Worm (Caenorhabditis elegans): ENCODE data around the gene str-256.
A peak's percentile ranks its signal among the peaks of the same experiment; 100 is the strongest.

The str-256 gene

ce11 chrV:459464-459863, 41.7 kb downstream of the str-256 start, which contains the start of gene nhr-203:
TSS of gene nhr-203 (plus strand) at chrV:459795.
- TF ChIP-seq nhr-20 (tag; optimal IDR thresholded peaks at IDR 0.05): peak; percentile 48
- no peak for TF ChIP-seq fkh-8 (tag; optimal IDR thresholded peaks at IDR 0.05)
- no peak for TF ChIP-seq lir-3 (tag; optimal IDR thresholded peaks at IDR 0.05; ENCODE audit: poor library complexity)
- TF ChIP-seq nhr-90 (tag; optimal IDR thresholded peaks at IDR 0.05; ENCODE audit: poor library complexity): peak; percentile 4
- TF ChIP-seq lin-35 (GFP tag; optimal IDR thresholded peaks at IDR 0.05): peak in 1 of 2 experiments; percentile 39
- TF ChIP-seq lsy-2 (tag; optimal IDR thresholded peaks at IDR 0.05): no peak
- no peak for TF ChIP-seq mab-9 (GFP tag; IDR thresholded peaks at IDR 0.05)
- peak; percentile 43 for TF ChIP-seq nhr-71 (tag; optimal IDR thresholded peaks at IDR 0.05)
- peak; percentile 83 for TF ChIP-seq elt-2 (tag; optimal IDR thresholded peaks at IDR 0.05)

- TF ChIP-seq efl-3 (GFP tag; optimal IDR thresholded peaks at IDR 0.05) (no peak), ceh-63 (GFP tag; optimal IDR thresholded peaks at IDR 0.05) (no peak), irx-1 (tag; optimal IDR thresholded peaks at IDR 0.05) (no peak), lin-14 (GFP tag; optimal IDR thresholded peaks at IDR 0.05) (no peak), ceh-90 (tag; optimal IDR thresholded peaks at IDR 0.05) (no peak), unc-130 (tag; optimal IDR thresholded peaks at IDR 0.05) (no peak), Y116A8C.19 (tag; optimal IDR thresholded peaks at IDR 0.05; ENCODE audit: borderline replicate concordance) (no peak), ama-1 (optimal IDR thresholded peaks at IDR 0.05) (no peak), hpl-2 (GFP tag; optimal IDR thresholded peaks at IDR 0.05) (no peak), zag-1 (tag; optimal IDR thresholded peaks at IDR 0.05) (no peak), swsn-7 (tag; optimal IDR thresholded peaks at IDR 0.05) (no peak), ztf-4 (tag; optimal IDR thresholded peaks at IDR 0.05) (no peak), ceh-8 (GFP tag; optimal IDR thresholded peaks at IDR 0.05) (no peak), fos-1 (tag; optimal IDR thresholded peaks at IDR 0.05) (no peak)
Measured at ce11 chrV:457839-458238, 43.3 kb downstream of the str-256 start.

ce11 chrV:453569-453968, 47.6 kb downstream of the str-256 start, which contains the start of gene nhr-98:
TSS of gene nhr-98 (plus strand) at chrV:453869.
- TF ChIP-seq snpc-4 (tag; optimal IDR thresholded peaks at IDR 0.05) (no peak), nhr-28 (tag; optimal IDR thresholded peaks at IDR 0.05) (no peak), tbx-2 (tag; optimal IDR thresholded peaks at IDR 0.05) (no peak), fkh-8 (tag; optimal IDR thresholded peaks at IDR 0.05) (no peak), nhr-77 (tag; optimal IDR thresholded peaks at IDR 0.05) (no peak), elt-2 (tag; optimal IDR thresholded peaks at IDR 0.05) (no peak), unc-130 (tag; optimal IDR thresholded peaks at IDR 0.05) (no peak), zip-4 (GFP tag; optimal IDR thresholded peaks at IDR 0.05) (no peak), nhr-11 (tag; optimal IDR thresholded peaks at IDR 0.05) (no peak), jun-1 (tag; optimal IDR thresholded peaks at IDR 0.05) (no peak), ceh-88 (GFP tag; IDR thresholded peaks at IDR 0.05) (no peak), zag-1 (tag; optimal IDR thresholded peaks at IDR 0.05) (no peak), ztf-11 (tag; optimal IDR thresholded peaks at IDR 0.05) (no peak)

ce11 chrV:450757-451501, 50.2 kb downstream of the str-256 start, which contains the start of gene nhr-123:
TSS of gene nhr-123 (plus strand) at chrV:451451.
- TF ChIP-seq Y116A8C.19 (tag; optimal IDR thresholded peaks at IDR 0.05; ENCODE audit: borderline replicate concordance): no peak
- TF ChIP-seq efl-1 (optimal IDR thresholded peaks at IDR 0.05): no peak
- TF ChIP-seq efl-1 (GFP tag; optimal IDR thresholded peaks at IDR 0.05 in 1 of 2): peak in 1 of 2 experiments; percentile 90

Measured in whole organism, L1 larva.